Worm (Caenorhabditis elegans) whole organism, late embryonic: ENCODE measurements around the gene F22F1.2.
A peak's percentile ranks its signal among the peaks of the same experiment; 100 is the strongest.

Experiments used
- C08G9.2 ChIP-seq: sonication (generic microtip); optimal IDR thresholded peaks from 2 replicates; lab custom pipeline; 2016; ENCODE audit warnings: mild to moderate bottlenecking, missing genetic modification characterization, moderate library complexity, missing compliant biosample characterization
- Y22D7AL.16 ChIP-seq: sonication (generic microtip); optimal IDR thresholded peaks from 2 replicates; lab custom pipeline; 2016; ENCODE audit warnings: missing genetic modification characterization, missing compliant biosample characterization
- ahr-1 ChIP-seq: sonication (generic microtip); optimal IDR thresholded peaks from 2 replicates; lab custom pipeline; 2016; ENCODE audit warnings: missing genetic modification characterization, missing compliant biosample characterization
- ama-1 ChIP-seq: fragments of 150-350 bp; optimal IDR thresholded peaks from 2 replicates; lab custom pipeline; 2014
- ceh-14 ChIP-seq: sonication (generic microtip); optimal IDR thresholded peaks from 2 replicates; lab custom pipeline; 2016; ENCODE audit warnings: missing genotype, missing genetic modification characterization, missing compliant biosample characterization
- ceh-18 ChIP-seq: sonication (generic microtip); optimal IDR thresholded peaks from 2 replicates; lab custom pipeline; 2016; ENCODE audit warnings: missing genetic modification characterization, missing compliant biosample characterization
- ceh-22 ChIP-seq: sonication (generic microtip); optimal IDR thresholded peaks from 2 replicates; lab custom pipeline; 2017; ENCODE audit warnings: missing biosample characterization, missing genetic modification characterization
- ceh-24 ChIP-seq: sonication (generic microtip); optimal IDR thresholded peaks from 2 replicates; lab custom pipeline; 2016; ENCODE audit warnings: mild to moderate bottlenecking, missing genetic modification characterization, missing compliant biosample characterization
- ceh-34 ChIP-seq: sonication (generic microtip); optimal IDR thresholded peaks from 2 replicates; lab custom pipeline; 2016; ENCODE audit warnings: mild to moderate bottlenecking, missing genetic modification characterization, missing compliant biosample characterization
- ceh-45 ChIP-seq: fragments of 200-800 bp; sonication (Bioruptor generic); IDR thresholded peaks from 2 replicates; pipeline ENCODE4 v1.3.6; 2022; ENCODE audit warnings: missing genetic modification reagents, missing genetic modification characterization, missing compliant biosample characterization
- ceh-48 ChIP-seq: sonication (generic microtip); optimal IDR thresholded peaks from 2 replicates; lab custom pipeline; 2016; ENCODE audit warnings: missing genetic modification characterization, inconsistent platforms, missing compliant biosample characterization
- elt-2 ChIP-seq: sonication (generic microtip); optimal IDR thresholded peaks from 2 replicates; lab custom pipeline; 2016; ENCODE audit warnings: missing genetic modification reagents, missing genetic modification characterization, missing compliant biosample characterization
- ets-4 ChIP-seq: sonication (generic microtip); optimal IDR thresholded peaks from 2 replicates; lab custom pipeline; 2016; ENCODE audit warnings: missing genetic modification characterization, missing compliant biosample characterization
- fkh-10 ChIP-seq: fragments of 150-350 bp; optimal IDR thresholded peaks from 2 replicates; lab custom pipeline; 2014; ENCODE audit warnings: missing biosample characterization, missing genetic modification reagents, missing genetic modification characterization
- fkh-6 ChIP-seq: sonication (generic microtip); optimal IDR thresholded peaks from 2 replicates; lab custom pipeline; 2016; ENCODE audit warnings: missing genetic modification characterization, missing compliant biosample characterization
- gmeb-2 ChIP-seq: sonication (generic microtip); optimal IDR thresholded peaks from 2 replicates; lab custom pipeline; 2016; ENCODE audit warnings: missing genetic modification characterization, inconsistent platforms, missing compliant biosample characterization
- hlh-13 ChIP-seq: fragments of 200-800 bp; sonication (Bioruptor generic); optimal IDR thresholded peaks from 2 replicates; lab custom pipeline; 2018; ENCODE audit warnings: mild to moderate bottlenecking, missing genetic modification characterization, missing compliant biosample characterization
- hlh-30 ChIP-seq: sonication (generic microtip); optimal IDR thresholded peaks from 2 replicates; lab custom pipeline; 2017; ENCODE audit warnings: antibody characterized with exemption, missing genetic modification characterization, missing compliant biosample characterization; ENCODE audit not compliant: insufficient read depth
- lim-6 ChIP-seq: sonication (generic microtip); optimal IDR thresholded peaks from 2 replicates; lab custom pipeline; 2016; ENCODE audit warnings: missing genetic modification characterization, missing compliant biosample characterization
- madf-2 ChIP-seq: sonication (generic microtip); optimal IDR thresholded peaks from 2 replicates; lab custom pipeline; 2017; ENCODE audit warnings: missing genetic modification characterization, missing compliant biosample characterization
- nfya-1 ChIP-seq: sonication (generic microtip); optimal IDR thresholded peaks from 2 replicates; lab custom pipeline; 2017; ENCODE audit warnings: missing genetic modification characterization, mild to moderate bottlenecking, missing compliant biosample characterization, antibody characterized with exemption, moderate library complexity
- npax-4 ChIP-seq: sonication (generic microtip); optimal IDR thresholded peaks from 2 replicates; lab custom pipeline; 2016; ENCODE audit warnings: missing genetic modification characterization, missing compliant biosample characterization
- odd-2 ChIP-seq: sonication (generic microtip); optimal IDR thresholded peaks from 2 replicates; lab custom pipeline; 2017; ENCODE audit warnings: antibody characterized with exemption, mild to moderate bottlenecking, missing genetic modification characterization, missing compliant biosample characterization
- pag-3 ChIP-seq: sonication (generic microtip); optimal IDR thresholded peaks from 2 replicates; lab custom pipeline; 2016; ENCODE audit warnings: missing compliant biosample characterization, missing genetic modification characterization, borderline replicate concordance
- pax-1 ChIP-seq: fragments of 150-350 bp; optimal IDR thresholded peaks from 2 replicates; lab custom pipeline; 2014; ENCODE audit warnings: missing biosample characterization, missing genetic modification characterization
- rnt-1 ChIP-seq: sonication (generic microtip); optimal IDR thresholded peaks from 2 replicates; lab custom pipeline; 2016; ENCODE audit warnings: missing genetic modification characterization, missing compliant biosample characterization
- sox-4 ChIP-seq: sonication (generic microtip); optimal IDR thresholded peaks from 2 replicates; lab custom pipeline; 2017; ENCODE audit warnings: mild to moderate bottlenecking, missing genetic modification characterization, inconsistent platforms, missing compliant biosample characterization
- syd-9 ChIP-seq: sonication (generic microtip); optimal IDR thresholded peaks from 2 replicates; lab custom pipeline; 2016; ENCODE audit warnings: mild to moderate bottlenecking, missing genetic modification characterization, moderate library complexity, missing compliant biosample characterization
- tbx-7 ChIP-seq: sonication (generic microtip); optimal IDR thresholded peaks from 2 replicates; lab custom pipeline; 2016; ENCODE audit warnings: missing genotype, missing genetic modification characterization, missing compliant biosample characterization
- unc-3 ChIP-seq, 2 experiments: fragments of 200-800 bp in 1 of 2; sonication (Bioruptor generic) in 1 of 2; sonication (generic microtip) in 1 of 2; conservative IDR thresholded peaks in 1 of 2; optimal IDR thresholded peaks in 1 of 2; 2 replicates each; pipeline versions ENCODE4 v1.3.6 to Lab custom; 2016 to 2022; ENCODE audit warnings: missing compliant biosample characterization in 2 of 2, missing genetic modification characterization in 2 of 2, missing genetic modification reagents in 1 of 2
- unc-42 ChIP-seq: sonication (generic microtip); optimal IDR thresholded peaks from 2 replicates; lab custom pipeline; 2016; ENCODE audit warnings: missing genotype, missing genetic modification characterization, missing compliant biosample characterization
- ztf-16 ChIP-seq: sonication (generic microtip); optimal IDR thresholded peaks from 2 replicates; lab custom pipeline; 2017; ENCODE audit warnings: missing genetic modification characterization, missing compliant biosample characterization

F22F1.2 gene

DNA sequence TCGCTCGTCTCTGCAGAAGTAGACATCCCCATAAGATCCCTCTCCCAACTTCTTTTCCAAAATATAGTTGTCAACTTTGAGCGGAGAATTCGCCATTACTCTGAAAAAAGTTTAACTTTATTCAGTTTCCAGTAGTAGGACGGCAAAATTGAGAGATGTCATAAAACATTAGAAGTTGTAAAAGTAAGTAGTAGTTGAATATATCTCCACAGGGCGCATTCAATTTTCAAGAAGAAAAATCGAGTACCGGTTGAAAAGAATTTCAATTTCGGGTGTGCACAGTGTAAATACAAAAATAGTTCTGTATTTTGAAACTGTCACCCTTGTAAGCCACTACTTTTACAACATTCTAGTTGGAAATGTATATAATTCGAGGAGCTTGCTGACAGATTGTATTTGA is at the start of gene F22F1.2:
TSS of gene F22F1.2 (minus strand) at position 101 of the 400 bp plus-strand sequence.
- TF ChIP-seq fkh-6 (tag; lab: Kevin White, UChicago): no peak
- TF ChIP-seq pax-1: no peak
- no peak for TF ChIP-seq syd-9
- no peak for TF ChIP-seq ets-4 (tag; lab: Kevin White, UChicago)
- TF ChIP-seq pag-3 (tag; lab: Kevin White, UChicago): no peak
- no peak for TF ChIP-seq tbx-7 (tag; lab: Kevin White, UChicago)
- no peak for TF ChIP-seq ama-1
- no peak for TF ChIP-seq ahr-1 (tag; lab: Kevin White, UChicago)
- TF ChIP-seq Y22D7AL.16 (tag; lab: Kevin White, UChicago): no peak
- TF ChIP-seq hlh-30: no peak
- no peak for TF ChIP-seq ceh-18
- no peak for TF ChIP-seq nfya-1
- no peak for TF ChIP-seq gmeb-2 (tag; lab: Kevin White, UChicago)
- TF ChIP-seq, all 69 proteins: peak for 0

DNA sequence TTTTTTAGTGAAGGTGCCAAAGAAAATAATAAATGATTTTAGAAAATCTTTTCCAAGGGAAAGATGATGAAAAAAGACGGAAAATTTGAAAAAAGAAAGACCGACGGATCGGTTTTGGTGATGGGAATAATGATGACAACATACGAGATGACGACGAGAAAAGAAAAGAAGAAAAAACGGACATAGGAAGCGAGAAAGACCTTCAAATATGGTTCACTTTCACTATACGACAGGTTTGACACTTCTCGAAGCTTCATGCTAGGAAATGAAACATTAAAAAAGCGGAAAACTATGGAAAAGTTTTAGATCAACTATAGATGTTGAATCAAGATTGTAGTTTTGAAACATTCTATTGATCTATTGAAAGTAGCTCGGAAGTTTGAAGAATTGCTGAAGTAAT is 49.7 kb upstream of the F22F1.2 start:
- TF ChIP-seq elt-2: no peak

ce11 chrX:8193213-8193612 is 42.7 kb upstream of the F22F1.2 start:
- no peak for TF ChIP-seq ztf-16 (tag; lab: Kevin White, UChicago)
- TF ChIP-seq hlh-13 (GFP tag; lab: Kevin White, UChicago): no peak
- TF ChIP-seq Y22D7AL.16 (tag; lab: Kevin White, UChicago): no peak
- TF ChIP-seq rnt-1 (tag; lab: Kevin White, UChicago): no peak
- no peak for TF ChIP-seq npax-4 (tag; lab: Kevin White, UChicago)

DNA sequence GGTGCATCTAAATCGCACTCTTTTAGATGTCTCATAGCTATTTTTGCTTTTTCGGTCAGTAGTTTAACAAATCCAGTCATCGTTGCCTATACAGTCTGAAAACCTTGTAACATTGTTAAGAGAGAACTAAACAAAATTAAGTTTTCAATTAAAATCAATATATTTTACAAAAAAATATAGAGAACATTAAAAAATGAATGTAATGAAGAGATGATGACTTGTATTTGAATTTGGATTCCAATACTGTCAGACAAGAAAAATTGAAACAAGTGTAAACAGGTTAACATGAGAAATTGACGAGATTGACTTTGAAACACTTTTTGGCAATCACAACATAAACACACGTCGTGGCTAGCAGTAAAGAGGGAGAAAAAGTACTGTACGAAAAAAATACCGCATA is 34.5 kb upstream of the F22F1.2 start, which contains the start of gene C17H11.5:
TSS of gene C17H11.5 (minus strand) at position 101 of the 400 bp plus-strand sequence.
- TF ChIP-seq ceh-22 (tag; lab: Kevin White, UChicago): no peak
- TF ChIP-seq ceh-48 (tag; lab: Kevin White, UChicago): no peak
- no peak for TF ChIP-seq ztf-16 (tag; lab: Kevin White, UChicago)
- no peak for TF ChIP-seq ceh-45 (GFP tag; lab: Robert Waterston, UW)
- no peak for TF ChIP-seq ets-4 (tag; lab: Kevin White, UChicago)
- TF ChIP-seq odd-2 (tag; lab: Kevin White, UChicago): no peak
- TF ChIP-seq unc-3 (GFP tag; conservative IDR thresholded peaks at IDR 0.05; lab: Robert Waterston, UW): no peak
- TF ChIP-seq unc-3 (tag; optimal IDR thresholded peaks at IDR 0.05; lab: Kevin White, UChicago): no peak
- no peak for TF ChIP-seq madf-2 (tag; lab: Kevin White, UChicago)
- TF ChIP-seq ceh-14 (tag; lab: Kevin White, UChicago): no peak
- TF ChIP-seq ceh-24: no peak
- no peak for TF ChIP-seq sox-4
- TF ChIP-seq lim-6 (tag; lab: Kevin White, UChicago): no peak
- no peak for TF ChIP-seq elt-2
- no peak for TF ChIP-seq hlh-13 (GFP tag; lab: Kevin White, UChicago)
- TF ChIP-seq fkh-10 (GFP tag; lab: Kevin White, UChicago): no peak
- TF ChIP-seq ceh-34: no peak
- TF ChIP-seq pax-1: no peak

ce11 chrX:8181590-8182311 is 31.2 kb upstream of the F22F1.2 start, which contains the start of gene C17H11.4:
Gene C17H11.4, minus strand, starts transcription at chrX:8181640.
- peak; percentile 78 for TF ChIP-seq ceh-45 (GFP tag; lab: Robert Waterston, UW)
- peak; percentile 15 for TF ChIP-seq unc-42 (tag; lab: Kevin White, UChicago)
- TF ChIP-seq C08G9.2 (tag; lab: Kevin White, UChicago): peak; percentile 16
- TF ChIP-seq fkh-6 (tag; lab: Kevin White, UChicago): peak; percentile 54
